Fruit fly (Drosophila melanogaster) whole organism, embryonic: ENCODE results near the gene CG3690.

Experiments used
- Atf3 ChIP-seq: fragments of 200-800 bp; sonication (Bioruptor generic); optimal IDR thresholded peaks from 3 replicates; lab custom pipeline; 2016; ENCODE audit warnings: missing biosample characterization, missing genetic modification characterization
- CG10267 ChIP-seq: fragments of 200-800 bp; sonication (Bioruptor generic); optimal IDR thresholded peaks from 2 replicates; lab custom pipeline; 2018; ENCODE audit warnings: missing biosample characterization, mild to moderate bottlenecking, missing genetic modification characterization, moderate library complexity
- CG10321 ChIP-seq: fragments of 200-800 bp; sonication (Bioruptor generic); IDR thresholded peaks from 2 replicates; pipeline ENCODE4 v1.3.6; 2022; ENCODE audit warnings: missing biosample characterization, missing genetic modification characterization
- CG10543 ChIP-seq: fragments of 200-800 bp; sonication (Bioruptor generic); optimal IDR thresholded peaks from 3 replicates; lab custom pipeline; 2017; ENCODE audit warnings: missing biosample characterization, mild to moderate bottlenecking, missing genetic modification characterization, moderate library complexity
- CG11398 ChIP-seq: fragments of 200-800 bp; sonication (Bioruptor generic); optimal IDR thresholded peaks from 2 replicates; lab custom pipeline; 2016; ENCODE audit warnings: missing biosample characterization, missing genetic modification characterization
- CG12236 ChIP-seq: fragments of 200-800 bp; sonication (Bioruptor generic); optimal IDR thresholded peaks from 2 replicates; lab custom pipeline; 2016; ENCODE audit warnings: missing biosample characterization, missing genetic modification characterization
- CG12299 ChIP-seq: fragments of 200-800 bp; sonication (Bioruptor generic); optimal IDR thresholded peaks from 2 replicates; lab custom pipeline; 2018; ENCODE audit warnings: missing biosample characterization, mild to moderate bottlenecking, missing genetic modification characterization
- CG13287 ChIP-seq: fragments of 200-800 bp; sonication (Bioruptor generic); IDR thresholded peaks from 2 replicates; pipeline ENCODE4 v1.3.6; 2022; ENCODE audit warnings: missing biosample characterization, missing genetic modification characterization; ENCODE audit not compliant: partially characterized antibody
- CG15011 ChIP-seq: fragments of 200-800 bp; sonication (Bioruptor generic); optimal IDR thresholded peaks from 3 replicates; lab custom pipeline; 2018; ENCODE audit warnings: missing biosample characterization, mild to moderate bottlenecking, missing genetic modification characterization
- CG15601 ChIP-seq: fragments of 200-800 bp; sonication (Bioruptor generic); optimal IDR thresholded peaks from 3 replicates; lab custom pipeline; 2019; ENCODE audit warnings: missing biosample characterization, mild to moderate bottlenecking, missing genetic modification characterization, moderate library complexity
- CG17612 ChIP-seq: fragments of 200-800 bp; sonication (Bioruptor generic); IDR thresholded peaks from 2 replicates; pipeline ENCODE4 v1.3.6; 2022; ENCODE audit warnings: missing biosample characterization, missing genetic modification characterization
- CG2116 ChIP-seq: fragments of 200-800 bp; sonication (Bioruptor generic); optimal IDR thresholded peaks from 3 replicates; lab custom pipeline; 2018; ENCODE audit warnings: missing biosample characterization, mild to moderate bottlenecking, missing genetic modification characterization
- CG2712 ChIP-seq: fragments of 200-800 bp; optimal IDR thresholded peaks from 3 replicates; lab custom pipeline; 2019; ENCODE audit warnings: missing biosample characterization, mild to moderate bottlenecking, missing genetic modification characterization, moderate library complexity
- CG3065 ChIP-seq: fragments of 200-800 bp; sonication (Bioruptor generic); optimal IDR thresholded peaks from 2 replicates; lab custom pipeline; 2016; ENCODE audit warnings: missing biosample characterization, missing genetic modification characterization
- CG4360 ChIP-seq: fragments of 200-800 bp; sonication (Bioruptor generic); IDR thresholded peaks from 2 replicates; pipeline ENCODE4 v1.3.6; 2022; ENCODE audit warnings: missing biosample characterization, missing genetic modification characterization
- CG6813 ChIP-seq: fragments of 200-800 bp; sonication (Bioruptor generic); optimal IDR thresholded peaks from 2 replicates; lab custom pipeline; 2017; ENCODE audit warnings: missing biosample characterization, missing genetic modification characterization, mild to moderate bottlenecking, moderate library complexity, missing genetic modification reagents
- CG7357 ChIP-seq: fragments of 200-800 bp; sonication (Bioruptor generic); IDR thresholded peaks from 3 replicates; pipeline ENCODE4 v1.3.6; 2022; ENCODE audit warnings: missing biosample characterization, missing genetic modification characterization
- CG7372 ChIP-seq: fragments of 200-800 bp; sonication (Bioruptor generic); IDR thresholded peaks from 2 replicates; pipeline ENCODE4 v1.3.6; 2022; ENCODE audit warnings: missing biosample characterization, missing genetic modification characterization
- CG9817 ChIP-seq: fragments of 200-800 bp; sonication (Bioruptor generic); optimal IDR thresholded peaks from 2 replicates; lab custom pipeline; 2018; ENCODE audit warnings: missing biosample characterization, mild to moderate bottlenecking, missing genetic modification characterization, moderate library complexity
- CG9876 ChIP-seq: fragments of 200-800 bp; sonication (Bioruptor generic); optimal IDR thresholded peaks from 2 replicates; lab custom pipeline; 2016; ENCODE audit warnings: missing biosample characterization, missing genetic modification characterization
- Dad ChIP-seq: fragments of 200-800 bp; sonication (Bioruptor generic); optimal IDR thresholded peaks from 3 replicates; lab custom pipeline; 2016; ENCODE audit warnings: missing biosample characterization, missing genetic modification characterization
- Dbx ChIP-seq: fragments of 200-800 bp; sonication (Bioruptor generic); IDR thresholded peaks from 3 replicates; pipeline ENCODE4 v1.3.6; 2022; ENCODE audit warnings: missing biosample characterization, missing genetic modification characterization
- Dek ChIP-seq: fragments of 200-800 bp; sonication (Bioruptor generic); optimal IDR thresholded peaks from 3 replicates; lab custom pipeline; 2019; ENCODE audit warnings: missing biosample characterization, mild to moderate bottlenecking, missing genetic modification characterization, moderate library complexity
- Dip2 ChIP-seq: fragments of 200-800 bp; sonication (Bioruptor generic); IDR thresholded peaks from 2 replicates; pipeline ENCODE4 v1.3.6; 2022; ENCODE audit warnings: missing biosample characterization, missing genetic modification characterization
- E2f2 ChIP-seq: fragments of 200-800 bp; sonication (Bioruptor generic); IDR thresholded peaks from 2 replicates; pipeline ENCODE4 v1.3.6; 2022; ENCODE audit warnings: missing biosample characterization, missing genetic modification characterization
- Fer1 ChIP-seq: fragments of 200-800 bp; sonication (Bioruptor generic); optimal IDR thresholded peaks from 2 replicates; lab custom pipeline; 2017; ENCODE audit warnings: missing biosample characterization, mild to moderate bottlenecking, missing genetic modification characterization
- H2.0 ChIP-seq: fragments of 200-800 bp; sonication (Bioruptor generic); IDR thresholded peaks from 2 replicates; pipeline ENCODE4 v1.3.6; 2022; ENCODE audit warnings: missing biosample characterization, missing genetic modification characterization
- MTF-1 ChIP-seq: fragments of 200-800 bp; sonication (Bioruptor generic); optimal IDR thresholded peaks from 2 replicates; lab custom pipeline; 2018; ENCODE audit warnings: missing biosample characterization, mild to moderate bottlenecking, missing genetic modification characterization, borderline replicate concordance
- NC2β ChIP-seq: fragments of 200-800 bp; sonication (Bioruptor generic); optimal IDR thresholded peaks from 2 replicates; lab custom pipeline; 2016; ENCODE audit warnings: missing biosample characterization, missing genetic modification characterization
- Poxn ChIP-seq: fragments of 200-800 bp; sonication (Bioruptor generic); IDR thresholded peaks from 2 replicates; pipeline ENCODE4 v1.3.6; 2022; ENCODE audit warnings: missing biosample characterization, missing genetic modification characterization
- Spps ChIP-seq: fragments of 200-800 bp; sonication (Bioruptor generic); optimal IDR thresholded peaks from 2 replicates; lab custom pipeline; 2018; ENCODE audit warnings: missing biosample characterization, mild to moderate bottlenecking, missing genetic modification characterization
- Ssrp ChIP-seq: fragments of 200-800 bp; sonication (Bioruptor generic); optimal IDR thresholded peaks from 2 replicates; lab custom pipeline; 2018; ENCODE audit warnings: missing biosample characterization, mild to moderate bottlenecking, missing genetic modification characterization, moderate library complexity
- ash1 ChIP-seq: fragments of 200-800 bp; sonication (Bioruptor generic); optimal IDR thresholded peaks from 2 replicates; lab custom pipeline; 2018; ENCODE audit warnings: missing biosample characterization, mild to moderate bottlenecking, missing genetic modification characterization
- caup ChIP-seq: fragments of 200-800 bp; sonication (Bioruptor generic); optimal IDR thresholded peaks from 3 replicates; lab custom pipeline; 2017; ENCODE audit warnings: missing biosample characterization, mild to moderate bottlenecking, missing genetic modification characterization, moderate library complexity; ENCODE audit not compliant: severe bottlenecking
- corto ChIP-seq: fragments of 200-800 bp; sonication (Bioruptor generic); optimal IDR thresholded peaks from 2 replicates; lab custom pipeline; 2016; ENCODE audit warnings: missing biosample characterization, mild to moderate bottlenecking, missing genetic modification characterization, moderate library complexity
- dimm ChIP-seq: fragments of 200-800 bp; sonication (Bioruptor generic); IDR thresholded peaks from 2 replicates; pipeline ENCODE4 v1.3.6; 2022; ENCODE audit warnings: missing biosample characterization, missing genetic modification characterization
- dpn ChIP-seq, 2 experiments: fragments of 200-800 bp; sonication (Bioruptor generic); optimal IDR thresholded peaks; 3 replicates each; lab custom pipeline; 2016; ENCODE audit warnings: missing biosample characterization in 2 of 2, missing genetic modification characterization in 2 of 2
- gce ChIP-seq: fragments of 200-800 bp; sonication (Bioruptor generic); IDR thresholded peaks from 3 replicates; pipeline ENCODE4 v1.3.6; 2022; ENCODE audit warnings: missing biosample characterization, missing genetic modification characterization
- gfzf ChIP-seq: fragments of 200-800 bp; sonication (Bioruptor generic); optimal IDR thresholded peaks from 2 replicates; lab custom pipeline; 2016; ENCODE audit warnings: missing biosample characterization, mild to moderate bottlenecking, missing genetic modification characterization, moderate library complexity
- gt ChIP-seq: fragments of 200-800 bp; sonication (Bioruptor generic); IDR thresholded peaks from 2 replicates; pipeline ENCODE4 v1.3.6; 2022; ENCODE audit warnings: missing biosample characterization, missing genetic modification characterization
- hb ChIP-seq: fragments of 200-800 bp; sonication (Bioruptor generic); IDR thresholded peaks from 3 replicates; pipeline ENCODE4 v1.3.6; 2022; ENCODE audit warnings: missing biosample characterization, missing genetic modification characterization; ENCODE audit not compliant: partially characterized antibody
- her ChIP-seq: fragments of 200-800 bp; sonication (Bioruptor generic); optimal IDR thresholded peaks from 2 replicates; lab custom pipeline; 2016; ENCODE audit warnings: missing biosample characterization, missing genetic modification characterization
- ind ChIP-seq: fragments of 200-800 bp; sonication (Bioruptor generic); optimal IDR thresholded peaks from 3 replicates; lab custom pipeline; 2016; ENCODE audit warnings: missing biosample characterization, missing genetic modification characterization
- onecut ChIP-seq: fragments of 200-800 bp; sonication (Bioruptor generic); IDR thresholded peaks from 2 replicates; pipeline ENCODE4 v1.3.6; 2022; ENCODE audit warnings: missing biosample characterization, missing genetic modification characterization
- tna ChIP-seq: fragments of 200-800 bp; sonication (Bioruptor generic); IDR thresholded peaks from 2 replicates; pipeline ENCODE4 v1.3.6; 2022; ENCODE audit warnings: missing biosample characterization, missing genetic modification characterization; ENCODE audit not compliant: partially characterized antibody
- tup ChIP-seq: fragments of 200-800 bp; sonication (Bioruptor generic); optimal IDR thresholded peaks from 2 replicates; lab custom pipeline; 2016; ENCODE audit warnings: missing biosample characterization, mild to moderate bottlenecking, missing genetic modification characterization, moderate library complexity
- unc-4 ChIP-seq: fragments of 200-800 bp; sonication (Bioruptor generic); IDR thresholded peaks from 2 replicates; pipeline ENCODE4 v1.3.6; 2022; ENCODE audit warnings: missing biosample characterization, missing genetic modification characterization; ENCODE audit not compliant: partially characterized antibody
- wdn ChIP-seq: fragments of 200-800 bp; sonication (Bioruptor generic); IDR thresholded peaks from 2 replicates; pipeline ENCODE4 v1.3.6; 2022; ENCODE audit warnings: missing biosample characterization, missing genetic modification characterization
- yki ChIP-seq: fragments of >200 bp; optimal IDR thresholded peaks from 3 replicates; lab custom pipeline; 2018

Gene CG3690

DNA sequence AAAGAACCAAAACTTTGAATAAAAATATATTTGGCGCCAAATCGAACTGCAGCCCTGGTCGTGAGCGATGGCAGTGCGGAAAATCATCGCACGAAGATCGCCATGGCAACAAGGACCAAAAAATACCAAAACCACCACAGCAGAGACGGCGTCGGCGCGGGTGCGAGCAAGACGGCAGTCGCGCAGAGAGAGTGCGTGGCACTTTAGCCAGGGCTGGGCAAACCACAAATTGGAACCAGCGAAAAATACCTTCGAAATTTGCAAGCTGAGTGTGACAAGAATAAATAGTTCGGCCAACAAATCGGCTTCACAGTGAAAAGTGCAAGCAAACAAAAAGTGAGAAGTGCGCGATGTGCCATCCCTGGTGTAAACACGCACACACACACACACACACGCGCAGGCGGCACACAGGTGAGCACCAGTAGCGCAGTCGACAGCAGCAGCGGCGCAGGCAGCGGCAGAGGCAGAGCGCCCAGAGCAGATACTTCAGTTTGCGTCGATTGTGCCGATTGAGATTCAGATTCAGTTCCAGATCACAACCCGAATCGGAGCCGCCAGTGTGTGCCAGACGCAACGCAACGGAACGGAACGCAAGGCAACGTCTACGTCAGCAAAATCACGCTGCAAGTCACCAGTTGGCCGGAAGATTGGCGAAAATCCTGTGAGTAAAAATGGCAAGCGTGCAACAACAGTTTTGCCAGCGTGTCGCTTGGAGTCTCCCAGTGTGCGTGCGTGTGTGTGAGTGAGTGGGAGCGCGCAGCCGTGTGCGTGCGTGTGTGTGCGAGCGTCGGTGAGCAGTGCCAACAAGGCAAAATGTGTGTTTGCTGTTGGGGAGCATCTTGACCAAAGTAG lies 16.4 kb downstream of the CG3690 start, which contains the start of gene TRAM (continued):
- TF ChIP-seq CG15601 (tag; lab: Kevin White, UChicago): peak; percentile 96
- TF ChIP-seq her (GFP tag; lab: Kevin White, UChicago): peak; percentile 97
- TF ChIP-seq Spps (tag; lab: Kevin White, UChicago): peak; percentile 88
- TF ChIP-seq Dip2 (GFP tag; lab: Robert Waterston, UW): peak; percentile 77
- TF ChIP-seq NC2β (GFP tag; lab: Kevin White, UChicago): peak; percentile 95
- TF ChIP-seq CG17612 (GFP tag; lab: Robert Waterston, UW): peak; percentile 97
- peak; percentile 91 for TF ChIP-seq CG10267 (tag; lab: Kevin White, UChicago)
- TF ChIP-seq CG4360 (GFP tag; lab: Robert Waterston, UW): peak; percentile 88
- peak; percentile 97 for TF ChIP-seq CG12299
- peak; percentile 95 for TF ChIP-seq tup (GFP tag; lab: Kevin White, UChicago)
- TF ChIP-seq Fer1: peak; percentile 98
- TF ChIP-seq Dbx (GFP tag; lab: Robert Waterston, UW): peak; percentile 99
- peak; percentile 97 for TF ChIP-seq CG2712
- TF ChIP-seq caup (GFP tag; lab: Kevin White, UChicago): peak; percentile 98
- peak; percentile 96 for TF ChIP-seq CG7357 (GFP tag; lab: Robert Waterston, UW)
- TF ChIP-seq CG11398: peak; percentile 98
- TF ChIP-seq Ssrp: peak; percentile 97
- no peak for TF ChIP-seq yki (lab: Kevin White, UChicago)
- peak; percentile 68 for TF ChIP-seq tna (GFP tag; lab: Robert Waterston, UW)
- TF ChIP-seq CG9817 (tag; lab: Kevin White, UChicago): peak; percentile 99
- peak; percentile 97 for TF ChIP-seq CG3065 (GFP tag; lab: Kevin White, UChicago)
- TF ChIP-seq E2f2 (GFP tag; lab: Robert Waterston, UW): peak; percentile 96
- TF ChIP-seq unc-4 (GFP tag; lab: Robert Waterston, UW): peak; percentile 82
- TF ChIP-seq CG13287 (GFP tag; lab: Robert Waterston, UW): peak; percentile 81
- peak; percentile 70 for TF ChIP-seq gfzf (GFP tag; lab: Kevin White, UChicago)
- no peak for TF ChIP-seq corto
- TF ChIP-seq gce (GFP tag; lab: Robert Waterston, UW): peak; percentile 98
- TF ChIP-seq onecut: peak; percentile 97
- peak; percentile 99 for TF ChIP-seq CG10543 (GFP tag; lab: Kevin White, UChicago)
- TF ChIP-seq ind (GFP tag; lab: Kevin White, UChicago): peak; percentile 99
- TF ChIP-seq dpn (GFP tag; optimal IDR thresholded peaks at IDR 0.05; lab: Kevin White, UChicago): peak; percentile 98 to 99
- peak; percentile 97 for TF ChIP-seq dimm (GFP tag; lab: Robert Waterston, UW)
- TF ChIP-seq Dek: peak; percentile 97
- TF ChIP-seq CG15011: no peak
- peak; percentile 96 for TF ChIP-seq CG12236 (GFP tag; lab: Kevin White, UChicago)
- TF ChIP-seq H2.0 (GFP tag; lab: Robert Waterston, UW): peak; percentile 99
- peak; percentile 70 for TF ChIP-seq hb
- peak; percentile 96 for TF ChIP-seq CG6813 (GFP tag; lab: Kevin White, UChicago)
- TF ChIP-seq Poxn (GFP tag; lab: Robert Waterston, UW): peak; percentile 98
- peak; percentile 98 for TF ChIP-seq CG9876
- peak; percentile 98 for TF ChIP-seq Dad
- peak; percentile 99 for TF ChIP-seq CG7372 (GFP tag; lab: Robert Waterston, UW)
- peak; percentile 97 for TF ChIP-seq gt (GFP tag; lab: Robert Waterston, UW)
- TF ChIP-seq ash1 (GFP tag; lab: Kevin White, UChicago): peak; percentile 93
- TF ChIP-seq Atf3 (GFP tag; lab: Kevin White, UChicago): peak; percentile 98
- peak; percentile 87 for TF ChIP-seq CG2116 (GFP tag; lab: Kevin White, UChicago)
- TF ChIP-seq MTF-1: peak; percentile 95
- TF ChIP-seq wdn (GFP tag; lab: Robert Waterston, UW): peak; percentile 99
- TF ChIP-seq CG10321 (GFP tag; lab: Robert Waterston, UW): peak; percentile 91
